Worm (Caenorhabditis elegans) whole organism, dauer: ENCODE data around the gene parg-2.

Source experiments
- unc-62 ChIP-seq: sonication (generic microtip); optimal IDR thresholded peaks from 2 replicates; lab custom pipeline; 2017; ENCODE audit warnings: missing biosample characterization, missing genetic modification reagents, missing genetic modification characterization

parg-2 gene

ce11 chrIV:8677303-8677702 is 37.6 kb downstream of the parg-2 start, which contains the start of gene F08B4.8:
Gene F08B4.8, plus strand, starts transcription at chrIV:8677603.
- no peak for TF ChIP-seq unc-62

ce11 chrIV:8673733-8674375 is 41.1 kb downstream of the parg-2 start:
- TF ChIP-seq unc-62, result no peak

- no peak for TF ChIP-seq unc-62
Observed at ce11 chrIV:8668635-8669034, 46.3 kb downstream of the parg-2 start, which contains the start of gene cdh-5. Gene cdh-5, plus strand, starts transcription at chrIV:8668935.

- TF ChIP-seq unc-62, result no peak
Observed at ce11 chrIV:8665778-8666177, 49.2 kb downstream of the parg-2 start.
